Worm (Caenorhabditis elegans) whole organism, young adult: Measurements from ENCODE around the gene K02D10.4.

ENCODE experiments used
- T07F8.4 ChIP-seq: sonication (generic microtip); optimal IDR thresholded peaks from 2 replicates; lab custom pipeline; 2016; ENCODE audit warnings: mild to moderate bottlenecking, missing genetic modification characterization, moderate library complexity, missing compliant biosample characterization
- T26A5.8 ChIP-seq: sonication (generic microtip); optimal IDR thresholded peaks from 2 replicates; lab custom pipeline; 2016; ENCODE audit warnings: missing genetic modification characterization, missing compliant biosample characterization
- Y67H2A.10 ChIP-seq: fragments of 200-800 bp; sonication (Bioruptor generic); conservative IDR thresholded peaks from 2 replicates; pipeline ENCODE4 v1.3.6; 2022; ENCODE audit warnings: missing genetic modification reagents, missing genetic modification characterization, missing compliant biosample characterization
- akir-1 ChIP-seq: fragments of 200-800 bp; sonication (Bioruptor generic); optimal IDR thresholded peaks from 2 replicates; lab custom pipeline; 2018; ENCODE audit warnings: mild to moderate bottlenecking, missing genetic modification characterization, moderate library complexity, missing compliant biosample characterization
- bed-1 ChIP-seq: fragments of 200-800 bp; sonication (Bioruptor generic); IDR thresholded peaks from 2 replicates; pipeline ENCODE4 v1.3.6; 2022; ENCODE audit warnings: missing genetic modification reagents, missing genetic modification characterization, missing compliant biosample characterization
- dpl-1 ChIP-seq: fragments of 150-350 bp; optimal IDR thresholded peaks from 2 replicates; lab custom pipeline; 2014; ENCODE audit warnings: missing biosample characterization, missing genetic modification reagents, missing genetic modification characterization
- egrh-3 ChIP-seq: fragments of 200-800 bp; sonication (Bioruptor generic); IDR thresholded peaks from 2 replicates; pipeline ENCODE4 v1.3.6; 2022; ENCODE audit warnings: missing genetic modification reagents, missing genetic modification characterization, missing compliant biosample characterization
- nhr-120 ChIP-seq: fragments of 200-800 bp; sonication (Bioruptor generic); IDR thresholded peaks from 2 replicates; pipeline ENCODE4 v1.3.6; 2022; ENCODE audit warnings: missing genetic modification characterization, missing compliant biosample characterization
- pha-4 ChIP-seq: fragments of 150-350 bp; sonication (generic microtip); optimal IDR thresholded peaks from 2 replicates; lab custom pipeline; 2014; ENCODE audit warnings: missing biosample characterization, missing genetic modification reagents, missing genetic modification characterization
- unc-62 ChIP-seq: fragments of 150-350 bp; optimal IDR thresholded peaks from 2 replicates; lab custom pipeline; 2014; ENCODE audit warnings: missing biosample characterization, missing genetic modification reagents, missing genetic modification characterization
- xnd-1 ChIP-seq: sonication (generic microtip); optimal IDR thresholded peaks from 2 replicates; lab custom pipeline; 2016; ENCODE audit warnings: missing genotype, missing genetic modification reagents, missing genetic modification characterization, missing compliant biosample characterization
- ztf-18 ChIP-seq: sonication (generic microtip); optimal IDR thresholded peaks from 2 replicates; lab custom pipeline; 2016; ENCODE audit warnings: missing genotype, mild to moderate bottlenecking, missing genetic modification characterization, missing compliant biosample characterization

DNA sequence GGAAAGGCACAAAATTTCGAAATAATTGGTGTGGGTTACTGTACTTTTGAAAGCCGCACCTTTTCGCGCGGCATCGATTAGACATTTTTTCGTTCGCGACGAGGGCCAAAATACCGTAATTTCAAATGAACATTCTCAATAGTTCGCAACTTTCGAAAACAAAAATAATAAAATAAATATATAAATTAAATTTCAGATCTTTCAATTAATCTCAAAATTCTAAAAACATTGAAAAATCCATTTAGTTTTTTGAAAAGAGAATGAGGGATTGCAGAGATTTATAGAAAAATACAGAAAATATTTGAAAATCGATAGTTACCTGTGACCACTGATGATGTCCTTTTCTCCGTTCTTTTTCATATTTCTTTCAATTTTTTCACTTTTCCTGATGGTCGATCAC lies 6.3 kb upstream of the K02D10.4 start, which contains the start of gene K02D10.8:
- TF ChIP-seq akir-1 (GFP tag; lab: Kevin White, UChicago) = no peak
- TF ChIP-seq bed-1 = no peak
- no peak for TF ChIP-seq dpl-1 (GFP tag; lab: Kevin White, UChicago)
- TF ChIP-seq ztf-18 (tag; lab: Kevin White, UChicago) = no peak
- TF ChIP-seq Y67H2A.10 (GFP tag; lab: Robert Waterston, UW) = no peak
- no peak for TF ChIP-seq egrh-3 (GFP tag; lab: Robert Waterston, UW)
- no peak for TF ChIP-seq T07F8.4 (tag; lab: Kevin White, UChicago)
- TF ChIP-seq nhr-120 (GFP tag; lab: Robert Waterston, UW) = no peak
- TF ChIP-seq xnd-1 = no peak
- TF ChIP-seq T26A5.8 (tag; lab: Kevin White, UChicago) = no peak
- TF ChIP-seq pha-4 (tag; lab: Kevin White, UChicago) = no peak
- no peak for TF ChIP-seq unc-62 (GFP tag; lab: Kevin White, UChicago)
